Worm (Caenorhabditis elegans) whole organism, L1 larva: ENCODE results near the gene Y41D4B.24.
A peak's percentile ranks its signal among the peaks of the same experiment; 100 is the strongest.

Experiments
- C04F5.9 ChIP-seq: sonication (generic microtip); optimal IDR thresholded peaks from 2 replicates; lab custom pipeline; 2016; ENCODE audit warnings: missing genetic modification characterization, missing compliant biosample characterization
- C16A3.4 ChIP-seq: fragments of 150-350 bp; optimal IDR thresholded peaks from 2 replicates; lab custom pipeline; 2014; ENCODE audit warnings: missing biosample characterization, missing genetic modification characterization
- C34B4.2 ChIP-seq: sonication (generic microtip); optimal IDR thresholded peaks from 2 replicates; lab custom pipeline; 2017; ENCODE audit warnings: mild to moderate bottlenecking, missing genetic modification characterization, missing compliant biosample characterization
- aha-1 ChIP-seq: fragments of 150-350 bp; optimal IDR thresholded peaks from 2 replicates; lab custom pipeline; 2014; ENCODE audit warnings: missing biosample characterization, missing genetic modification characterization
- ama-1 ChIP-seq: fragments of 150-350 bp; optimal IDR thresholded peaks from 2 replicates; lab custom pipeline; 2014
- blmp-1 ChIP-seq: fragments of 150-350 bp; optimal IDR thresholded peaks from 2 replicates; lab custom pipeline; 2014; ENCODE audit warnings: missing biosample characterization, missing genetic modification characterization
- ceh-63 ChIP-seq: fragments of 200-800 bp; sonication (Bioruptor generic); optimal IDR thresholded peaks from 2 replicates; lab custom pipeline; 2018; ENCODE audit warnings: mild to moderate bottlenecking, missing genetic modification characterization, missing compliant biosample characterization
- ceh-82 ChIP-seq, 3 experiments: fragments of 150-350 bp in 1 of 3; sonication (generic microtip) in 2 of 3; optimal IDR thresholded peaks; 2 replicates each; lab custom pipeline; 2014 to 2017; ENCODE audit warnings: missing biosample characterization in 3 of 3, missing genetic modification characterization in 3 of 3
- ceh-88 ChIP-seq: fragments of 200-800 bp; sonication (Bioruptor generic); IDR thresholded peaks from 2 replicates; pipeline ENCODE4 v1.3.6; 2022; ENCODE audit warnings: missing genetic modification characterization, missing compliant biosample characterization
- dpl-1 ChIP-seq, 3 experiments: fragments of 150-350 bp in 2 of 3; sonication (generic microtip) in 1 of 3; optimal IDR thresholded peaks; 2 replicates each; lab custom pipeline; 2014 to 2017; ENCODE audit warnings: missing biosample characterization in 3 of 3, missing genetic modification characterization in 3 of 3, missing genetic modification reagents in 3 of 3
- efl-1 ChIP-seq, 4 experiments: fragments of 150-350 bp; optimal IDR thresholded peaks in 3 of 4; peaks in 1 of 4; 1 replicate in 1 of 4; 2 replicates in 3 of 4; lab custom pipeline; 2014; ENCODE audit warnings: missing biosample characterization in 2 of 4, missing genetic modification characterization in 2 of 4, missing genetic modification reagents in 2 of 4
- elt-2 ChIP-seq: sonication (generic microtip); optimal IDR thresholded peaks from 2 replicates; lab custom pipeline; 2016; ENCODE audit warnings: missing genetic modification characterization, mild to moderate bottlenecking, inconsistent platforms, missing compliant biosample characterization, missing genetic modification reagents
- ets-5 ChIP-seq: fragments of 200-800 bp; sonication (Bioruptor generic); IDR thresholded peaks from 2 replicates; pipeline ENCODE4 v1.3.6; 2022; ENCODE audit warnings: missing genetic modification characterization, missing compliant biosample characterization
- fkh-10 ChIP-seq: sonication (generic microtip); optimal IDR thresholded peaks from 2 replicates; lab custom pipeline; 2017; ENCODE audit warnings: missing biosample characterization, missing genetic modification reagents, missing genetic modification characterization
- fkh-8 ChIP-seq: sonication (generic microtip); optimal IDR thresholded peaks from 2 replicates; lab custom pipeline; 2016; ENCODE audit warnings: mild to moderate bottlenecking, missing genetic modification characterization, missing compliant biosample characterization
- grh-1 ChIP-seq: fragments of 200-800 bp; sonication (Bioruptor generic); IDR thresholded peaks from 2 replicates; pipeline ENCODE4 v1.3.6; 2022; ENCODE audit warnings: missing genetic modification reagents, missing genetic modification characterization, missing compliant biosample characterization
- hpl-2 ChIP-seq: fragments of 150-350 bp; optimal IDR thresholded peaks from 2 replicates; lab custom pipeline; 2014; ENCODE audit warnings: missing biosample characterization, missing genetic modification reagents, missing genetic modification characterization
- isw-1 ChIP-seq: fragments of 200-800 bp; sonication (Bioruptor generic); IDR thresholded peaks from 2 replicates; pipeline ENCODE4 v1.3.6; 2022; ENCODE audit warnings: missing genetic modification characterization, missing compliant biosample characterization
- jun-1 ChIP-seq: fragments of 150-350 bp; optimal IDR thresholded peaks from 2 replicates; lab custom pipeline; 2014; ENCODE audit warnings: missing biosample characterization, missing genetic modification reagents, missing genetic modification characterization
- lin-14 ChIP-seq: fragments of 200-800 bp; sonication (Bioruptor generic); optimal IDR thresholded peaks from 2 replicates; lab custom pipeline; 2018; ENCODE audit warnings: mild to moderate bottlenecking, missing genetic modification characterization, moderate library complexity, missing compliant biosample characterization
- lin-15B ChIP-seq: fragments of 150-350 bp; sonication (generic microtip); optimal IDR thresholded peaks from 3 replicates; lab custom pipeline; 2014; ENCODE audit warnings: missing biosample characterization, missing genetic modification characterization
- lin-35 ChIP-seq, 2 experiments: fragments of 150-350 bp; optimal IDR thresholded peaks; 2 replicates each; lab custom pipeline; 2014; ENCODE audit warnings: missing biosample characterization in 2 of 2, missing genetic modification characterization in 2 of 2, missing genetic modification reagents in 2 of 2
- lsy-2 ChIP-seq, 2 experiments: fragments of 150-350 bp; optimal IDR thresholded peaks; 2 replicates each; lab custom pipeline; 2014; ENCODE audit warnings: missing biosample characterization in 2 of 2, missing genetic modification characterization in 2 of 2
- mdl-1 ChIP-seq, 2 experiments: fragments of 150-350 bp; optimal IDR thresholded peaks; 2 replicates each; lab custom pipeline; 2014 to 2017; ENCODE audit warnings: missing biosample characterization in 2 of 2, missing genetic modification characterization in 2 of 2, inconsistent platforms in 1 of 2
- mep-1 ChIP-seq: fragments of 150-350 bp; optimal IDR thresholded peaks from 2 replicates; lab custom pipeline; 2014; ENCODE audit warnings: missing biosample characterization, missing genetic modification characterization
- nhr-12 ChIP-seq: sonication (generic microtip); optimal IDR thresholded peaks from 2 replicates; lab custom pipeline; 2017; ENCODE audit warnings: missing biosample characterization, missing genetic modification characterization
- nhr-19 ChIP-seq: fragments of 200-800 bp; sonication (Bioruptor generic); conservative IDR thresholded peaks from 2 replicates; pipeline ENCODE4 v1.3.6; 2022; ENCODE audit warnings: missing genetic modification characterization, missing compliant biosample characterization
- nhr-20 ChIP-seq: sonication (generic microtip); optimal IDR thresholded peaks from 2 replicates; lab custom pipeline; 2016; ENCODE audit warnings: mild to moderate bottlenecking, missing genetic modification characterization, missing compliant biosample characterization
- nhr-47 ChIP-seq: sonication (generic microtip); optimal IDR thresholded peaks from 2 replicates; lab custom pipeline; 2016; ENCODE audit warnings: mild to moderate bottlenecking, missing genetic modification characterization, moderate library complexity, missing compliant biosample characterization
- nhr-71 ChIP-seq: sonication (generic microtip); optimal IDR thresholded peaks from 2 replicates; lab custom pipeline; 2016; ENCODE audit warnings: mild to moderate bottlenecking, missing genetic modification characterization, moderate library complexity, missing compliant biosample characterization
- nhr-85 ChIP-seq: sonication (generic microtip); peaks from one replicate; lab custom pipeline; 2016; ENCODE audit warnings: missing genetic modification characterization, inconsistent platforms, missing compliant biosample characterization
- pag-3 ChIP-seq: sonication (generic microtip); optimal IDR thresholded peaks from 2 replicates; lab custom pipeline; 2017; ENCODE audit warnings: missing genetic modification characterization, mild to moderate bottlenecking, missing compliant biosample characterization, antibody characterized with exemption, borderline replicate concordance; ENCODE audit not compliant: insufficient read depth
- skn-1 ChIP-seq: fragments of 150-350 bp; optimal IDR thresholded peaks from 2 replicates; lab custom pipeline; 2014; ENCODE audit warnings: missing biosample characterization, missing genetic modification characterization
- snu-23 ChIP-seq: sonication (generic microtip); optimal IDR thresholded peaks from 2 replicates; lab custom pipeline; 2016; ENCODE audit warnings: missing genetic modification characterization, missing compliant biosample characterization
- sox-4 ChIP-seq: sonication (generic microtip); optimal IDR thresholded peaks from 2 replicates; lab custom pipeline; 2016; ENCODE audit warnings: missing genetic modification characterization, missing compliant biosample characterization
- sup-37 ChIP-seq: fragments of 200-800 bp; sonication (Bioruptor generic); optimal IDR thresholded peaks from 2 replicates; lab custom pipeline; 2018; ENCODE audit warnings: mild to moderate bottlenecking, missing genetic modification characterization, missing compliant biosample characterization
- swsn-7 ChIP-seq: sonication (generic microtip); optimal IDR thresholded peaks from 2 replicates; lab custom pipeline; 2016; ENCODE audit warnings: missing genetic modification characterization, missing compliant biosample characterization
- tlp-1 ChIP-seq: fragments of 150-350 bp; optimal IDR thresholded peaks from 2 replicates; lab custom pipeline; 2014; ENCODE audit warnings: missing biosample characterization, missing genetic modification characterization
- unc-30 ChIP-seq: sonication (generic microtip); optimal IDR thresholded peaks from 2 replicates; lab custom pipeline; 2017; ENCODE audit warnings: missing biosample characterization, missing genetic modification characterization
- unc-86 ChIP-seq: sonication (generic microtip); optimal IDR thresholded peaks from 2 replicates; lab custom pipeline; 2016; ENCODE audit warnings: missing genetic modification characterization, missing compliant biosample characterization
- xbp-1 ChIP-seq: sonication (generic microtip); optimal IDR thresholded peaks from 2 replicates; lab custom pipeline; 2016; ENCODE audit warnings: missing genetic modification characterization, missing compliant biosample characterization
- zag-1 ChIP-seq: fragments of 150-350 bp; optimal IDR thresholded peaks from 2 replicates; lab custom pipeline; 2014; ENCODE audit warnings: missing biosample characterization, missing genetic modification characterization
- ztf-11 ChIP-seq, 2 experiments: sonication (generic microtip); optimal IDR thresholded peaks; 2 replicates each; lab custom pipeline; 2016 to 2017; ENCODE audit warnings: missing genetic modification characterization in 2 of 2, missing biosample characterization in 1 of 2, missing compliant biosample characterization in 1 of 2

Y41D4B.24 gene

ce11 chrIV:1655312-1655711, 26.7 kb downstream of the Y41D4B.24 start (continued):
- TF ChIP-seq lin-15B (tag; lab: Kevin White, UChicago) (no peak), swsn-7 (tag; lab: Kevin White, UChicago) (peak; percentile 27), blmp-1 (tag; lab: Kevin White, UChicago) (peak; percentile 93), ztf-11 (tag; optimal IDR thresholded peaks at IDR 0.05; lab: Kevin White, UChicago) (no peak)

- TF ChIP-seq mdl-1 (tag; optimal IDR thresholded peaks at IDR 0.05; lab: Kevin White, UChicago), result peak in 1 of 2 experiments; percentile 41
- TF ChIP-seq nhr-20, result peak; percentile 54
- peak; percentile 19 for TF ChIP-seq C16A3.4 (tag; lab: Kevin White, UChicago)
- no peak for TF ChIP-seq ets-5 (GFP tag; lab: Robert Waterston, UW)
- TF ChIP-seq ceh-82 (tag; optimal IDR thresholded peaks at IDR 0.05; lab: Kevin White, UChicago), result peak in 1 of 3 experiments; percentile 65
- TF ChIP-seq snu-23 (GFP tag; lab: Kevin White, UChicago), result peak; percentile 50
- peak; percentile 22 to 49 for TF ChIP-seq lin-35 (GFP tag; optimal IDR thresholded peaks at IDR 0.05; lab: Kevin White, UChicago)
- TF ChIP-seq elt-2 (tag; lab: Kevin White, UChicago), result peak; percentile 24
- TF ChIP-seq jun-1 (tag; lab: Kevin White, UChicago), result peak; percentile 4
- TF ChIP-seq tlp-1 (tag; lab: Kevin White, UChicago), result no peak
- TF ChIP-seq skn-1 (tag; lab: Kevin White, UChicago), result peak; percentile 49
- no peak for TF ChIP-seq sup-37
- TF ChIP-seq grh-1 (GFP tag; lab: Robert Waterston, UW), result no peak
- peak; percentile 16 for TF ChIP-seq efl-1 (optimal IDR thresholded peaks at IDR 0.05; lab: Kevin White, UChicago)
- TF ChIP-seq efl-1 (GFP tag; optimal IDR thresholded peaks at IDR 0.05 in 1 of 2; lab: Kevin White, UChicago), result peak in 1 of 2 experiments; percentile 12
- TF ChIP-seq nhr-71 (tag; lab: Kevin White, UChicago), result peak; percentile 54
- no peak for TF ChIP-seq pag-3
- peak; percentile 47 for TF ChIP-seq nhr-47 (tag; lab: Kevin White, UChicago)
- TF ChIP-seq fkh-10 (GFP tag; lab: Kevin White, UChicago), result no peak
- peak in 1 of 3 experiments; percentile 25 for TF ChIP-seq dpl-1 (GFP tag; optimal IDR thresholded peaks at IDR 0.05; lab: Kevin White, UChicago)
- TF ChIP-seq mep-1 (tag; lab: Kevin White, UChicago), result peak; percentile 16
- peak; percentile 68 for TF ChIP-seq lin-14 (GFP tag; lab: Kevin White, UChicago)
- TF ChIP-seq nhr-19 (GFP tag; lab: Robert Waterston, UW), result 0 out of 2 replicates have a peak, but pooled peaks have one; percentile 9
- TF ChIP-seq lsy-2 (tag; optimal IDR thresholded peaks at IDR 0.05; lab: Kevin White, UChicago), result peak in 1 of 2 experiments; percentile 60
- peak; percentile 82 for TF ChIP-seq fkh-8 (tag; lab: Kevin White, UChicago)
- TF ChIP-seq aha-1 (tag; lab: Kevin White, UChicago), result no peak
- no peak for TF ChIP-seq sox-4 (tag; lab: Kevin White, UChicago)
- peak; percentile 56 for TF ChIP-seq blmp-1 (tag; lab: Kevin White, UChicago)
- TF ChIP-seq unc-30 (tag; lab: Kevin White, UChicago), result no peak
- no peak for TF ChIP-seq ceh-88 (GFP tag; lab: Robert Waterston, UW)
- peak; percentile 11 for TF ChIP-seq unc-86
Measured at ce11 chrIV:1649794-1650193, 32.2 kb downstream of the Y41D4B.24 start.

- TF ChIP-seq C34B4.2 (tag; lab: Kevin White, UChicago) (no peak), ama-1 (lab: Kevin White, UChicago) (no peak), fkh-10 (GFP tag; lab: Kevin White, UChicago) (no peak), unc-30 (tag; lab: Kevin White, UChicago) (no peak), C16A3.4 (tag; lab: Kevin White, UChicago) (no peak), nhr-85 (tag; lab: Kevin White, UChicago) (no peak), isw-1 (GFP tag; lab: Robert Waterston, UW) (no peak), jun-1 (tag; lab: Kevin White, UChicago) (no peak), zag-1 (tag; lab: Kevin White, UChicago) (no peak), C04F5.9 (tag; lab: Kevin White, UChicago) (no peak), xbp-1 (tag; lab: Kevin White, UChicago) (no peak), mdl-1 (tag; optimal IDR thresholded peaks at IDR 0.05; lab: Kevin White, UChicago) (no peak), nhr-12 (no peak), ceh-63 (GFP tag; lab: Kevin White, UChicago) (no peak), efl-1 (optimal IDR thresholded peaks at IDR 0.05; lab: Kevin White, UChicago) (no peak), efl-1 (GFP tag; optimal IDR thresholded peaks at IDR 0.05 in 1 of 2; lab: Kevin White, UChicago) (no peak), hpl-2 (no peak), nhr-20 (no peak)
Measured at ce11 chrIV:1649349-1649748, 32.6 kb downstream of the Y41D4B.24 start.
